Worm (Caenorhabditis elegans) whole organism, L1 larva: ENCODE results near the gene tbce-1.
A peak's percentile ranks its signal among the peaks of the same experiment; 100 is the strongest.

Experiments
- C16A3.4 ChIP-seq: fragments of 150-350 bp; optimal IDR thresholded peaks from 2 replicates; lab custom pipeline; 2014; ENCODE audit warnings: missing biosample characterization, missing genetic modification characterization
- blmp-1 ChIP-seq: fragments of 150-350 bp; optimal IDR thresholded peaks from 2 replicates; lab custom pipeline; 2014; ENCODE audit warnings: missing biosample characterization, missing genetic modification characterization
- ceh-63 ChIP-seq: fragments of 200-800 bp; sonication (Bioruptor generic); optimal IDR thresholded peaks from 2 replicates; lab custom pipeline; 2018; ENCODE audit warnings: mild to moderate bottlenecking, missing genetic modification characterization, missing compliant biosample characterization
- ceh-88 ChIP-seq: fragments of 200-800 bp; sonication (Bioruptor generic); IDR thresholded peaks from 2 replicates; pipeline ENCODE4 v1.3.6; 2022; ENCODE audit warnings: missing genetic modification characterization, missing compliant biosample characterization
- dpl-1 ChIP-seq, 3 experiments: fragments of 150-350 bp in 2 of 3; sonication (generic microtip) in 1 of 3; optimal IDR thresholded peaks; 2 replicates each; lab custom pipeline; 2014 to 2017; ENCODE audit warnings: missing biosample characterization in 3 of 3, missing genetic modification characterization in 3 of 3, missing genetic modification reagents in 3 of 3
- dsc-1 ChIP-seq: sonication (generic microtip); optimal IDR thresholded peaks from 2 replicates; lab custom pipeline; 2016; ENCODE audit warnings: mild to moderate bottlenecking, missing genetic modification characterization, missing compliant biosample characterization
- efl-1 ChIP-seq, 4 experiments: fragments of 150-350 bp; optimal IDR thresholded peaks in 3 of 4; peaks in 1 of 4; 1 replicate in 1 of 4; 2 replicates in 3 of 4; lab custom pipeline; 2014; ENCODE audit warnings: missing biosample characterization in 2 of 4, missing genetic modification characterization in 2 of 4, missing genetic modification reagents in 2 of 4
- efl-3 ChIP-seq: fragments of 200-800 bp; sonication (Bioruptor generic); optimal IDR thresholded peaks from 2 replicates; lab custom pipeline; 2018; ENCODE audit warnings: mild to moderate bottlenecking, missing genetic modification characterization, missing compliant biosample characterization
- egl-13 ChIP-seq: sonication (generic microtip); optimal IDR thresholded peaks from 2 replicates; lab custom pipeline; 2016; ENCODE audit warnings: missing genotype, missing genetic modification reagents, missing genetic modification characterization, missing compliant biosample characterization
- elt-3 ChIP-seq, 6 experiments: fragments of 150-350 bp in 1 of 6; sonication (generic microtip); optimal IDR thresholded peaks; 2 replicates each; lab custom pipeline; 2017 to 2018; ENCODE audit warnings: missing biosample characterization in 6 of 6, missing genetic modification characterization in 6 of 6, inconsistent platforms in 1 of 6
- ets-5 ChIP-seq: fragments of 200-800 bp; sonication (Bioruptor generic); IDR thresholded peaks from 2 replicates; pipeline ENCODE4 v1.3.6; 2022; ENCODE audit warnings: missing genetic modification characterization, missing compliant biosample characterization
- fkh-4 ChIP-seq: sonication (generic microtip); optimal IDR thresholded peaks from 2 replicates; lab custom pipeline; 2016; ENCODE audit warnings: missing compliant biosample characterization, missing genetic modification characterization, borderline replicate concordance
- fos-1 ChIP-seq: fragments of 150-350 bp; optimal IDR thresholded peaks from 2 replicates; lab custom pipeline; 2014; ENCODE audit warnings: missing biosample characterization, missing genetic modification characterization
- grh-1 ChIP-seq: fragments of 200-800 bp; sonication (Bioruptor generic); IDR thresholded peaks from 2 replicates; pipeline ENCODE4 v1.3.6; 2022; ENCODE audit warnings: missing genetic modification reagents, missing genetic modification characterization, missing compliant biosample characterization
- hlh-4 ChIP-seq: sonication (generic microtip); optimal IDR thresholded peaks from 2 replicates; lab custom pipeline; 2016; ENCODE audit warnings: mild to moderate bottlenecking, missing genetic modification characterization, missing compliant biosample characterization
- jun-1 ChIP-seq: fragments of 150-350 bp; optimal IDR thresholded peaks from 2 replicates; lab custom pipeline; 2014; ENCODE audit warnings: missing biosample characterization, missing genetic modification reagents, missing genetic modification characterization
- lin-13 ChIP-seq: fragments of 150-350 bp; optimal IDR thresholded peaks from 2 replicates; lab custom pipeline; 2014; ENCODE audit warnings: missing biosample characterization, missing genetic modification reagents, missing genetic modification characterization
- lin-14 ChIP-seq: fragments of 200-800 bp; sonication (Bioruptor generic); optimal IDR thresholded peaks from 2 replicates; lab custom pipeline; 2018; ENCODE audit warnings: mild to moderate bottlenecking, missing genetic modification characterization, moderate library complexity, missing compliant biosample characterization
- lin-35 ChIP-seq, 2 experiments: fragments of 150-350 bp; optimal IDR thresholded peaks; 2 replicates each; lab custom pipeline; 2014; ENCODE audit warnings: missing biosample characterization in 2 of 2, missing genetic modification characterization in 2 of 2, missing genetic modification reagents in 2 of 2
- lin-39 ChIP-seq: fragments of 150-350 bp; optimal IDR thresholded peaks from 2 replicates; lab custom pipeline; 2014; ENCODE audit warnings: missing biosample characterization, missing genetic modification reagents, missing genetic modification characterization
- lir-3 ChIP-seq: sonication (generic microtip); optimal IDR thresholded peaks from 2 replicates; lab custom pipeline; 2016; ENCODE audit warnings: mild to moderate bottlenecking, missing genetic modification characterization, moderate library complexity, missing compliant biosample characterization; ENCODE audit not compliant: poor library complexity
- lsy-2 ChIP-seq, 2 experiments: fragments of 150-350 bp; optimal IDR thresholded peaks; 2 replicates each; lab custom pipeline; 2014; ENCODE audit warnings: missing biosample characterization in 2 of 2, missing genetic modification characterization in 2 of 2
- mdl-1 ChIP-seq, 2 experiments: fragments of 150-350 bp; optimal IDR thresholded peaks; 2 replicates each; lab custom pipeline; 2014 to 2017; ENCODE audit warnings: missing biosample characterization in 2 of 2, missing genetic modification characterization in 2 of 2, inconsistent platforms in 1 of 2
- mep-1 ChIP-seq: fragments of 150-350 bp; optimal IDR thresholded peaks from 2 replicates; lab custom pipeline; 2014; ENCODE audit warnings: missing biosample characterization, missing genetic modification characterization
- nhr-19 ChIP-seq: fragments of 200-800 bp; sonication (Bioruptor generic); conservative IDR thresholded peaks from 2 replicates; pipeline ENCODE4 v1.3.6; 2022; ENCODE audit warnings: missing genetic modification characterization, missing compliant biosample characterization
- nhr-20 ChIP-seq: sonication (generic microtip); optimal IDR thresholded peaks from 2 replicates; lab custom pipeline; 2016; ENCODE audit warnings: mild to moderate bottlenecking, missing genetic modification characterization, missing compliant biosample characterization
- nhr-28 ChIP-seq: fragments of 150-350 bp; optimal IDR thresholded peaks from 2 replicates; lab custom pipeline; 2014; ENCODE audit warnings: missing biosample characterization, missing genetic modification characterization
- nhr-47 ChIP-seq: sonication (generic microtip); optimal IDR thresholded peaks from 2 replicates; lab custom pipeline; 2016; ENCODE audit warnings: mild to moderate bottlenecking, missing genetic modification characterization, moderate library complexity, missing compliant biosample characterization
- nhr-71 ChIP-seq: sonication (generic microtip); optimal IDR thresholded peaks from 2 replicates; lab custom pipeline; 2016; ENCODE audit warnings: mild to moderate bottlenecking, missing genetic modification characterization, moderate library complexity, missing compliant biosample characterization
- nhr-85 ChIP-seq: sonication (generic microtip); peaks from one replicate; lab custom pipeline; 2016; ENCODE audit warnings: missing genetic modification characterization, inconsistent platforms, missing compliant biosample characterization
- nhr-90 ChIP-seq: sonication (generic microtip); optimal IDR thresholded peaks from 2 replicates; lab custom pipeline; 2016; ENCODE audit warnings: mild to moderate bottlenecking, missing genetic modification characterization, missing compliant biosample characterization; ENCODE audit not compliant: poor library complexity
- pqm-1 ChIP-seq: sonication (generic microtip); optimal IDR thresholded peaks from 3 replicates; lab custom pipeline; 2017; ENCODE audit warnings: missing biosample characterization, missing genetic modification characterization
- rnt-1 ChIP-seq: sonication (generic microtip); optimal IDR thresholded peaks from 2 replicates; lab custom pipeline; 2016; ENCODE audit warnings: mild to moderate bottlenecking, missing genetic modification characterization, moderate library complexity, missing compliant biosample characterization
- snpc-4 ChIP-seq: fragments of 150-350 bp; optimal IDR thresholded peaks from 2 replicates; lab custom pipeline; 2014; ENCODE audit warnings: missing biosample characterization, missing genetic modification characterization
- snu-23 ChIP-seq: sonication (generic microtip); optimal IDR thresholded peaks from 2 replicates; lab custom pipeline; 2016; ENCODE audit warnings: missing genetic modification characterization, missing compliant biosample characterization
- sox-4 ChIP-seq: sonication (generic microtip); optimal IDR thresholded peaks from 2 replicates; lab custom pipeline; 2016; ENCODE audit warnings: missing genetic modification characterization, missing compliant biosample characterization
- swsn-7 ChIP-seq: sonication (generic microtip); optimal IDR thresholded peaks from 2 replicates; lab custom pipeline; 2016; ENCODE audit warnings: missing genetic modification characterization, missing compliant biosample characterization
- tbx-2 ChIP-seq: sonication (generic microtip); optimal IDR thresholded peaks from 2 replicates; lab custom pipeline; 2016; ENCODE audit warnings: missing genetic modification characterization, missing compliant biosample characterization
- unc-30 ChIP-seq: sonication (generic microtip); optimal IDR thresholded peaks from 2 replicates; lab custom pipeline; 2017; ENCODE audit warnings: missing biosample characterization, missing genetic modification characterization
- unc-62 ChIP-seq: fragments of 150-350 bp; optimal IDR thresholded peaks from 2 replicates; lab custom pipeline; 2014; ENCODE audit warnings: missing biosample characterization, missing genetic modification reagents, missing genetic modification characterization
- unc-86 ChIP-seq: sonication (generic microtip); optimal IDR thresholded peaks from 2 replicates; lab custom pipeline; 2016; ENCODE audit warnings: missing genetic modification characterization, missing compliant biosample characterization
- unc-98 ChIP-seq: fragments of 200-800 bp; sonication (Bioruptor generic); IDR thresholded peaks from 2 replicates; pipeline ENCODE4 v1.3.6; 2022; ENCODE audit warnings: missing genetic modification characterization, missing compliant biosample characterization
- xbp-1 ChIP-seq: sonication (generic microtip); optimal IDR thresholded peaks from 2 replicates; lab custom pipeline; 2016; ENCODE audit warnings: missing genetic modification characterization, missing compliant biosample characterization
- zip-4 ChIP-seq: fragments of 200-800 bp; sonication (Bioruptor generic); optimal IDR thresholded peaks from 2 replicates; lab custom pipeline; 2018; ENCODE audit warnings: mild to moderate bottlenecking, missing genetic modification characterization, moderate library complexity, missing compliant biosample characterization
- ztf-11 ChIP-seq, 2 experiments: sonication (generic microtip); optimal IDR thresholded peaks; 2 replicates each; lab custom pipeline; 2016 to 2017; ENCODE audit warnings: missing genetic modification characterization in 2 of 2, missing biosample characterization in 1 of 2, missing compliant biosample characterization in 1 of 2
- ztf-4 ChIP-seq: fragments of 150-350 bp; optimal IDR thresholded peaks from 2 replicates; lab custom pipeline; 2014; ENCODE audit warnings: missing biosample characterization, missing genetic modification characterization

The tbce-1 gene

DNA sequence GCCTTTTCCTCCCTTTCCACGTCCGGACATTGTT is 39.3 kb downstream of the tbce-1 start, which contains the start of gene his-31:
Gene his-31 (minus strand): TSS at position 30 of the 34 bp plus-strand sequence.
- TF ChIP-seq ets-5 = no peak
- TF ChIP-seq ceh-88 (GFP tag; lab: Robert Waterston, UW) = no peak
- no peak for TF ChIP-seq efl-1 (optimal IDR thresholded peaks at IDR 0.05; lab: Kevin White, UChicago)
- TF ChIP-seq efl-1 (GFP tag; optimal IDR thresholded peaks at IDR 0.05 in 1 of 2; lab: Kevin White, UChicago) = no peak
- TF ChIP-seq dsc-1 (tag; lab: Kevin White, UChicago) = no peak
- no peak for TF ChIP-seq hlh-4
- TF ChIP-seq nhr-28 (tag; lab: Kevin White, UChicago) = no peak
- TF ChIP-seq swsn-7 = no peak

DNA sequence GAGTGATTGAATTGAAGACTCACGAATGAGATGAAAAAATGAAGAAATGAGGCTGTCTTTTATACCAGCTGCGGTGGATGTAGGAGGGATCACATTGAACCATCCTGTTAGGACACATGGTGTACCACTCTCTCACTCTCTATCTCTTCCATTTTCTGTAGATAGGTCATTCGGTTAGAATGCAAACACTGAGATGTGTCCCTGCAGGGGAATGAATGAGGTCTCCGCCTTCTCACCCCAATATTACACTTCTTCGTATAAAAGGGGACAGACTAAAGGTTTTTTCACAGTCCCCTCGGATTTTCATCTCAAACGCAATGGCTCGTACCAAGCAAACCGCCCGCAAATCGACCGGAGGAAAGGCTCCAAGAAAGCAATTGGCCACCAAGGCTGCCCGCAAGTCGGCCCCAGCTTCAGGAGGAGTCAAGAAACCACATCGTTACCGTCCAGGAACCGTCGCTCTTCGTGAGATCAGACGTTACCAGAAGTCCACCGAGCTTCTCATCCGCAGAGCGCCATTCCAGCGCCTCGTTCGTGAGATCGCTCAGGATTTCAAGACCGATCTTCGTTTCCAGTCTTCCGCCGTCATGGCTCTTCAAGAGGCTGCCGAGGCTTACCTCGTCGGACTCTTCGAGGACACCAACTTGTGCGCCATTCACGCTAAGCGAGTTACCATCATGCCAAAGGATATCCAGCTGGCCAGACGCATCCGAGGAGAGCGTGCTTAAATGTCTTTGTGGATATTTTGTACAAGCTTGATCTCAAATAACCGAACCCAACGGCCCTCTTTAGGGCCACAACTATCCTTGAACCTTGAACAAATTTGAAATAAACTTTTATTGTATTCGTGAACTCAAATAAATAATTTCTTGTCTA is 39.7 kb downstream of the tbce-1 start, which contains the start of gene his-32:
Gene his-32 (plus strand): TSS at position 318 of the 876 bp plus-strand sequence.
- TF ChIP-seq blmp-1 (tag; lab: Kevin White, UChicago) (peak; percentile 65), lin-39 (tag; lab: Kevin White, UChicago) (peak; percentile 74), nhr-85 (tag; lab: Kevin White, UChicago) (peak; percentile 81), fos-1 (tag; lab: Kevin White, UChicago) (no peak), mep-1 (tag; lab: Kevin White, UChicago) (peak; percentile 80), nhr-71 (tag; lab: Kevin White, UChicago) (peak; percentile 69), unc-30 (tag; lab: Kevin White, UChicago) (no peak), elt-3 (tag; optimal IDR thresholded peaks at IDR 0.05; lab: Kevin White, UChicago) (peak in 1 of 6 experiments; percentile 47), efl-3 (peak; percentile 82), nhr-90 (tag; lab: Kevin White, UChicago) (peak; percentile 59), dpl-1 (GFP tag; optimal IDR thresholded peaks at IDR 0.05; lab: Kevin White, UChicago) (peak in 2 of 3 experiments; percentile 1 to 34), lin-13 (peak; percentile 55), fkh-4 (tag; lab: Kevin White, UChicago) (no peak), egl-13 (tag; lab: Kevin White, UChicago) (no peak), lin-35 (GFP tag; optimal IDR thresholded peaks at IDR 0.05; lab: Kevin White, UChicago) (peak in 1 of 2 experiments; percentile 18), efl-1 (optimal IDR thresholded peaks at IDR 0.05; lab: Kevin White, UChicago) (peak; percentile 18 to 43), efl-1 (GFP tag; optimal IDR thresholded peaks at IDR 0.05 in 1 of 2; lab: Kevin White, UChicago) (peak in 1 of 2 experiments; percentile 89), snu-23 (GFP tag; lab: Kevin White, UChicago) (peak; percentile 68), sox-4 (tag; lab: Kevin White, UChicago) (no peak), snpc-4 (tag; lab: Kevin White, UChicago) (no peak), ztf-11 (tag; optimal IDR thresholded peaks at IDR 0.05; lab: Kevin White, UChicago) (peak; percentile 60 to 97), tbx-2 (tag; lab: Kevin White, UChicago) (peak; percentile 38), pqm-1 (no peak), nhr-20 (tag; lab: Kevin White, UChicago) (peak; percentile 59), unc-86 (peak; percentile 75), rnt-1 (tag; lab: Kevin White, UChicago) (peak; percentile 58), ceh-63 (no peak), swsn-7 (peak; percentile 79), nhr-47 (peak; percentile 62), lsy-2 (tag; optimal IDR thresholded peaks at IDR 0.05; lab: Kevin White, UChicago) (peak in 1 of 2 experiments; percentile 71), lir-3 (tag; lab: Kevin White, UChicago) (peak; percentile 56), grh-1 (GFP tag; lab: Robert Waterston, UW) (peak; percentile 21; the same call in 1 of the 2 replicates), xbp-1 (peak; percentile 39), ztf-4 (tag; lab: Kevin White, UChicago) (peak; percentile 72), jun-1 (tag; lab: Kevin White, UChicago) (no peak), C16A3.4 (peak; percentile 61), nhr-19 (peak; percentile 16; the same call in 1 of the 2 replicates), unc-62 (GFP tag; lab: Kevin White, UChicago) (no peak), zip-4 (no peak), lin-14 (GFP tag; lab: Kevin White, UChicago) (peak; percentile 75), unc-98 (GFP tag; lab: Robert Waterston, UW) (no peak), mdl-1 (tag; optimal IDR thresholded peaks at IDR 0.05; lab: Kevin White, UChicago) (no peak)
